Worm (Caenorhabditis elegans): ENCODE data around the gene mrps-5.

mrps-5 gene

ce11 chrV:12596795-12597194 is 33.5 kb downstream of the mrps-5 start:
- TF ChIP-seq madf-6 (GFP tag; IDR thresholded peaks at IDR 0.05) (peak; percentile 61; the same call in 1 of the 2 replicates), hsf-1 (GFP tag; IDR thresholded peaks at IDR 0.05) (0 out of 2 replicates have a peak, but pooled peaks have one; percentile 35), let-607 (tag; optimal IDR thresholded peaks at IDR 0.05) (peak; percentile 6 to 48), K12H6.12 (tag; optimal IDR thresholded peaks at IDR 0.05) (peak; percentile 55), Y53G8AR.9 (GFP tag; conservative IDR thresholded peaks at IDR 0.05) (no peak), madf-3 (GFP tag; IDR thresholded peaks at IDR 0.05) (no peak), rec-8 (tag; optimal IDR thresholded peaks at IDR 0.05) (peak in 1 of 2 experiments; percentile 63), aptf-3 (GFP tag; IDR thresholded peaks at IDR 0.05) (no peak), F39B2.1 (GFP tag; IDR thresholded peaks at IDR 0.05) (no peak), snpc-1.1 (tag; optimal IDR thresholded peaks at IDR 0.05; ENCODE audit: insufficient read depth) (peak; percentile 24), Y56A3A.18 (GFP tag; IDR thresholded peaks at IDR 0.05) (peak; percentile 80; the same call in 1 of the 2 replicates), egrh-3 (GFP tag; IDR thresholded peaks at IDR 0.05) (no peak), hrde-1 (tag; optimal IDR thresholded peaks at IDR 0.05; ENCODE audit: borderline replicate concordance) (peak; percentile 55), dpff-1 (tag; optimal IDR thresholded peaks at IDR 0.05) (no peak), K11D2.4 (GFP tag; IDR thresholded peaks at IDR 0.05) (no peak), F52B5.7 (tag; optimal IDR thresholded peaks at IDR 0.05) (no peak), bed-2 (GFP tag; IDR thresholded peaks at IDR 0.05) (no peak), madf-10 (tag; optimal IDR thresholded peaks at IDR 0.05) (peak; percentile 15), ceh-91 (GFP tag; IDR thresholded peaks at IDR 0.05) (no peak), sea-2 (GFP tag; IDR thresholded peaks at IDR 0.05) (no peak), rcor-1 (GFP tag; IDR thresholded peaks at IDR 0.05) (no peak), tbp1 (GFP tag; optimal IDR thresholded peaks at IDR 0.05) (peak; percentile 89), unc-130 (GFP tag; optimal IDR thresholded peaks at IDR 0.05) (peak; percentile 2), snpc-3.4 (tag; optimal IDR thresholded peaks at IDR 0.05) (peak; percentile 53), ceh-79 (tag; optimal IDR thresholded peaks at IDR 0.05) (no peak), F33H1.4 (GFP tag; IDR thresholded peaks at IDR 0.05) (no peak), F23B12.7 (tag; optimal IDR thresholded peaks at IDR 0.05; ENCODE audit: insufficient read depth) (peak; percentile 74), attf-3 (GFP tag; conservative IDR thresholded peaks at IDR 0.05) (peak; percentile 52; the same call in 1 of the 2 replicates), him-1 (tag; optimal IDR thresholded peaks at IDR 0.05) (no peak), dox-1 (GFP tag; IDR thresholded peaks at IDR 0.05) (peak; percentile 78), C17E4.6 (GFP tag; IDR thresholded peaks at IDR 0.05) (no peak), ama-1 (optimal IDR thresholded peaks at IDR 0.05) (no peak), ama-1 (GFP tag; optimal IDR thresholded peaks at IDR 0.05) (peak; percentile 53 to 59), nhr-27 (tag; optimal IDR thresholded peaks at IDR 0.05) (no peak), ztf-25 (GFP tag; IDR thresholded peaks at IDR 0.05) (0 out of 2 replicates have a peak, but pooled peaks have one; percentile 15), nfya-2 (GFP tag; IDR thresholded peaks at IDR 0.05) (no peak), ztf-6 (GFP tag; IDR thresholded peaks at IDR 0.05) (no peak), lir-1 (GFP tag; conservative IDR thresholded peaks at IDR 0.05) (no peak), lin-40 (tag; optimal IDR thresholded peaks at IDR 0.05) (peak; percentile 45), Y53F4B.3 (GFP tag; IDR thresholded peaks at IDR 0.05) (no peak), ceh-100 (GFP tag; IDR thresholded peaks at IDR 0.05) (no peak), F22D6.2 (tag; optimal IDR thresholded peaks at IDR 0.05) (no peak), ztf-22 (GFP tag; optimal IDR thresholded peaks at IDR 0.05) (no peak), die-1 (tag; optimal IDR thresholded peaks at IDR 0.05) (peak; percentile 79), ets-4 (GFP tag; optimal IDR thresholded peaks at IDR 0.05) (no peak), Y95B8A.8 (GFP tag; IDR thresholded peaks at IDR 0.05) (0 out of 2 replicates have a peak, but pooled peaks have one; percentile 27), nhr-120 (GFP tag; IDR thresholded peaks at IDR 0.05) (no peak), ceh-40 (GFP tag; IDR thresholded peaks at IDR 0.05) (no peak)
